Fruit fly (Drosophila melanogaster): ENCODE data around the gene lok.

DNA sequence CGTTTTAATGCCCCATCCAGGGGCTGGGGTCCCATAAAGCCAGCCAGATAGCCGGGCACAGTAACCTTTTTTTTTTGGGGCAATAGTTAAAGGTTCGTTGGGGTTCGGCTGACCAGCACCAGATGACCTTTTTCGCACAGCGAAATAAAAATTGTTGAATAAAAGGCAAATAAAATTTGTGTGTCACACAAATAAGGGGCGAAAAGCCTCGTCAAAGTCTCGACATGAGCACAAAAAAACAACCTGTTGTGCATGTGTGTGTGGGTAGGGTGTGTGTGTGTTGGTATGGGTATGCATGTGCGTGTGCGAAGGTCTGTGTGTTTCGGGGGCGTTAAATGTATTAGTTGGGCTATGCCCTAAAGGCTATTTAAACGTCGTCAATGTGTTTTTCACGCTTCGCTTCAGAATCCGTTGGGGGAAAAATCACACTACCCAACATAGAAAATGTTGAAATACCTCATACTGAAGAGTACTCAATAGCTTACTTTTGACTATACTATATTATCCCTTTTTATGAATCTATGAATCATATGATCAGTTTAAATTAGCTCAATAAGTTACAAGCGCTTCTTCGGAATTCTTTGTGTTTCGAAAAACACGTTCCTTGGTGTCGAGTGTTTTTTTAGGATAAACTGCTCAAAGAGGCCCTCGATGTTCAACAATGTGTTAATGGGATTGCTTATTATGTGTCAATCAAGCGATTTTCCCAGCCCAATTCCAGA is 9.9 kb upstream of the lok start:
- TF ChIP-seq ttk (optimal IDR thresholded peaks at IDR 0.05) (no peak), Sin3A (optimal IDR thresholded peaks at IDR 0.05) (no peak), insv (optimal IDR thresholded peaks at IDR 0.05) (no peak)
